Worm (Caenorhabditis elegans) whole organism, L1 larva: ENCODE measurements around the gene Y49E10.21.

Experiments used
- C16A3.4 ChIP-seq: fragments of 150-350 bp; optimal IDR thresholded peaks from 2 replicates; lab custom pipeline; 2014; ENCODE audit warnings: missing biosample characterization, missing genetic modification characterization
- C34B4.2 ChIP-seq: sonication (generic microtip); optimal IDR thresholded peaks from 2 replicates; lab custom pipeline; 2017; ENCODE audit warnings: mild to moderate bottlenecking, missing genetic modification characterization, missing compliant biosample characterization
- F16B12.6 ChIP-seq: fragments of 150-350 bp; optimal IDR thresholded peaks from 2 replicates; lab custom pipeline; 2014; ENCODE audit warnings: missing biosample characterization, missing genetic modification characterization
- Y116A8C.19 ChIP-seq: sonication (generic microtip); optimal IDR thresholded peaks from 2 replicates; lab custom pipeline; 2016; ENCODE audit warnings: missing compliant biosample characterization, missing genetic modification characterization, borderline replicate concordance
- ama-1 ChIP-seq: fragments of 150-350 bp; optimal IDR thresholded peaks from 2 replicates; lab custom pipeline; 2014
- blmp-1 ChIP-seq: fragments of 150-350 bp; optimal IDR thresholded peaks from 2 replicates; lab custom pipeline; 2014; ENCODE audit warnings: missing biosample characterization, missing genetic modification characterization
- ceh-88 ChIP-seq: fragments of 200-800 bp; sonication (Bioruptor generic); IDR thresholded peaks from 2 replicates; pipeline ENCODE4 v1.3.6; 2022; ENCODE audit warnings: missing genetic modification characterization, missing compliant biosample characterization
- ceh-90 ChIP-seq: sonication (generic microtip); optimal IDR thresholded peaks from 2 replicates; lab custom pipeline; 2016; ENCODE audit warnings: missing genetic modification characterization, missing compliant biosample characterization
- ces-1 ChIP-seq: fragments of 150-350 bp; optimal IDR thresholded peaks from 2 replicates; lab custom pipeline; 2014; ENCODE audit warnings: missing biosample characterization, missing genetic modification reagents, missing genetic modification characterization
- dpl-1 ChIP-seq, 3 experiments: fragments of 150-350 bp in 2 of 3; sonication (generic microtip) in 1 of 3; optimal IDR thresholded peaks; 2 replicates each; lab custom pipeline; 2014 to 2017; ENCODE audit warnings: missing biosample characterization in 3 of 3, missing genetic modification characterization in 3 of 3, missing genetic modification reagents in 3 of 3
- efl-1 ChIP-seq, 4 experiments: fragments of 150-350 bp; optimal IDR thresholded peaks in 3 of 4; peaks in 1 of 4; 1 replicate in 1 of 4; 2 replicates in 3 of 4; lab custom pipeline; 2014; ENCODE audit warnings: missing biosample characterization in 2 of 4, missing genetic modification characterization in 2 of 4, missing genetic modification reagents in 2 of 4
- egl-13 ChIP-seq: sonication (generic microtip); optimal IDR thresholded peaks from 2 replicates; lab custom pipeline; 2016; ENCODE audit warnings: missing genotype, missing genetic modification reagents, missing genetic modification characterization, missing compliant biosample characterization
- egl-27 ChIP-seq, 2 experiments: fragments of 150-350 bp in 1 of 2; sonication (generic microtip); optimal IDR thresholded peaks; 3 replicates each; lab custom pipeline; 2017 to 2018; ENCODE audit warnings: missing biosample characterization in 2 of 2, missing genetic modification characterization in 2 of 2, missing genetic modification reagents in 2 of 2
- elt-2 ChIP-seq: sonication (generic microtip); optimal IDR thresholded peaks from 2 replicates; lab custom pipeline; 2016; ENCODE audit warnings: missing genetic modification characterization, mild to moderate bottlenecking, inconsistent platforms, missing compliant biosample characterization, missing genetic modification reagents
- elt-3 ChIP-seq, 6 experiments: fragments of 150-350 bp in 1 of 6; sonication (generic microtip); optimal IDR thresholded peaks; 2 replicates each; lab custom pipeline; 2017 to 2018; ENCODE audit warnings: missing biosample characterization in 6 of 6, missing genetic modification characterization in 6 of 6, inconsistent platforms in 1 of 6
- fos-1 ChIP-seq: fragments of 150-350 bp; optimal IDR thresholded peaks from 2 replicates; lab custom pipeline; 2014; ENCODE audit warnings: missing biosample characterization, missing genetic modification characterization
- hlh-17 ChIP-seq: fragments of 200-800 bp; sonication (Bioruptor generic); optimal IDR thresholded peaks from 2 replicates; lab custom pipeline; 2018; ENCODE audit warnings: missing genetic modification characterization, mild to moderate bottlenecking, missing compliant biosample characterization, moderate library complexity, borderline replicate concordance
- isw-1 ChIP-seq: fragments of 200-800 bp; sonication (Bioruptor generic); IDR thresholded peaks from 2 replicates; pipeline ENCODE4 v1.3.6; 2022; ENCODE audit warnings: missing genetic modification characterization, missing compliant biosample characterization
- lin-13 ChIP-seq: fragments of 150-350 bp; optimal IDR thresholded peaks from 2 replicates; lab custom pipeline; 2014; ENCODE audit warnings: missing biosample characterization, missing genetic modification reagents, missing genetic modification characterization
- lin-14 ChIP-seq: fragments of 200-800 bp; sonication (Bioruptor generic); optimal IDR thresholded peaks from 2 replicates; lab custom pipeline; 2018; ENCODE audit warnings: mild to moderate bottlenecking, missing genetic modification characterization, moderate library complexity, missing compliant biosample characterization
- lin-15B ChIP-seq: fragments of 150-350 bp; sonication (generic microtip); optimal IDR thresholded peaks from 3 replicates; lab custom pipeline; 2014; ENCODE audit warnings: missing biosample characterization, missing genetic modification characterization
- lin-35 ChIP-seq, 2 experiments: fragments of 150-350 bp; optimal IDR thresholded peaks; 2 replicates each; lab custom pipeline; 2014; ENCODE audit warnings: missing biosample characterization in 2 of 2, missing genetic modification characterization in 2 of 2, missing genetic modification reagents in 2 of 2
- lin-39 ChIP-seq: fragments of 150-350 bp; optimal IDR thresholded peaks from 2 replicates; lab custom pipeline; 2014; ENCODE audit warnings: missing biosample characterization, missing genetic modification reagents, missing genetic modification characterization
- lsy-2 ChIP-seq, 2 experiments: fragments of 150-350 bp; optimal IDR thresholded peaks; 2 replicates each; lab custom pipeline; 2014; ENCODE audit warnings: missing biosample characterization in 2 of 2, missing genetic modification characterization in 2 of 2
- nhr-11 ChIP-seq: fragments of 150-350 bp; optimal IDR thresholded peaks from 2 replicates; lab custom pipeline; 2014; ENCODE audit warnings: missing biosample characterization, missing genetic modification characterization
- nhr-12 ChIP-seq: sonication (generic microtip); optimal IDR thresholded peaks from 2 replicates; lab custom pipeline; 2017; ENCODE audit warnings: missing biosample characterization, missing genetic modification characterization
- nhr-19 ChIP-seq: fragments of 200-800 bp; sonication (Bioruptor generic); conservative IDR thresholded peaks from 2 replicates; pipeline ENCODE4 v1.3.6; 2022; ENCODE audit warnings: missing genetic modification characterization, missing compliant biosample characterization
- nhr-20 ChIP-seq: sonication (generic microtip); optimal IDR thresholded peaks from 2 replicates; lab custom pipeline; 2016; ENCODE audit warnings: mild to moderate bottlenecking, missing genetic modification characterization, missing compliant biosample characterization
- nhr-28 ChIP-seq: fragments of 150-350 bp; optimal IDR thresholded peaks from 2 replicates; lab custom pipeline; 2014; ENCODE audit warnings: missing biosample characterization, missing genetic modification characterization
- nhr-47 ChIP-seq: sonication (generic microtip); optimal IDR thresholded peaks from 2 replicates; lab custom pipeline; 2016; ENCODE audit warnings: mild to moderate bottlenecking, missing genetic modification characterization, moderate library complexity, missing compliant biosample characterization
- nhr-71 ChIP-seq: sonication (generic microtip); optimal IDR thresholded peaks from 2 replicates; lab custom pipeline; 2016; ENCODE audit warnings: mild to moderate bottlenecking, missing genetic modification characterization, moderate library complexity, missing compliant biosample characterization
- nhr-77 ChIP-seq: fragments of 150-350 bp; optimal IDR thresholded peaks from 2 replicates; lab custom pipeline; 2014; ENCODE audit warnings: missing biosample characterization, missing genetic modification characterization
- nhr-85 ChIP-seq: sonication (generic microtip); peaks from one replicate; lab custom pipeline; 2016; ENCODE audit warnings: missing genetic modification characterization, inconsistent platforms, missing compliant biosample characterization
- pqm-1 ChIP-seq: sonication (generic microtip); optimal IDR thresholded peaks from 3 replicates; lab custom pipeline; 2017; ENCODE audit warnings: missing biosample characterization, missing genetic modification characterization
- rnt-1 ChIP-seq: sonication (generic microtip); optimal IDR thresholded peaks from 2 replicates; lab custom pipeline; 2016; ENCODE audit warnings: mild to moderate bottlenecking, missing genetic modification characterization, moderate library complexity, missing compliant biosample characterization
- skn-1 ChIP-seq: fragments of 150-350 bp; optimal IDR thresholded peaks from 2 replicates; lab custom pipeline; 2014; ENCODE audit warnings: missing biosample characterization, missing genetic modification characterization
- snpc-4 ChIP-seq: fragments of 150-350 bp; optimal IDR thresholded peaks from 2 replicates; lab custom pipeline; 2014; ENCODE audit warnings: missing biosample characterization, missing genetic modification characterization
- snu-23 ChIP-seq: sonication (generic microtip); optimal IDR thresholded peaks from 2 replicates; lab custom pipeline; 2016; ENCODE audit warnings: missing genetic modification characterization, missing compliant biosample characterization
- sox-4 ChIP-seq: sonication (generic microtip); optimal IDR thresholded peaks from 2 replicates; lab custom pipeline; 2016; ENCODE audit warnings: missing genetic modification characterization, missing compliant biosample characterization
- sup-37 ChIP-seq: fragments of 200-800 bp; sonication (Bioruptor generic); optimal IDR thresholded peaks from 2 replicates; lab custom pipeline; 2018; ENCODE audit warnings: mild to moderate bottlenecking, missing genetic modification characterization, missing compliant biosample characterization
- swsn-7 ChIP-seq: sonication (generic microtip); optimal IDR thresholded peaks from 2 replicates; lab custom pipeline; 2016; ENCODE audit warnings: missing genetic modification characterization, missing compliant biosample characterization
- tbx-2 ChIP-seq: sonication (generic microtip); optimal IDR thresholded peaks from 2 replicates; lab custom pipeline; 2016; ENCODE audit warnings: missing genetic modification characterization, missing compliant biosample characterization
- unc-130 ChIP-seq: fragments of 150-350 bp; optimal IDR thresholded peaks from 2 replicates; lab custom pipeline; 2017; ENCODE audit warnings: missing biosample characterization, missing genetic modification characterization, inconsistent platforms
- unc-86 ChIP-seq: sonication (generic microtip); optimal IDR thresholded peaks from 2 replicates; lab custom pipeline; 2016; ENCODE audit warnings: missing genetic modification characterization, missing compliant biosample characterization
- xbp-1 ChIP-seq: sonication (generic microtip); optimal IDR thresholded peaks from 2 replicates; lab custom pipeline; 2016; ENCODE audit warnings: missing genetic modification characterization, missing compliant biosample characterization
- zag-1 ChIP-seq: fragments of 150-350 bp; optimal IDR thresholded peaks from 2 replicates; lab custom pipeline; 2014; ENCODE audit warnings: missing biosample characterization, missing genetic modification characterization
- zip-4 ChIP-seq: fragments of 200-800 bp; sonication (Bioruptor generic); optimal IDR thresholded peaks from 2 replicates; lab custom pipeline; 2018; ENCODE audit warnings: mild to moderate bottlenecking, missing genetic modification characterization, moderate library complexity, missing compliant biosample characterization
- ztf-11 ChIP-seq, 2 experiments: sonication (generic microtip); optimal IDR thresholded peaks; 2 replicates each; lab custom pipeline; 2016 to 2017; ENCODE audit warnings: missing genetic modification characterization in 2 of 2, missing biosample characterization in 1 of 2, missing compliant biosample characterization in 1 of 2

Gene Y49E10.21

ce11 chrIII:12453315-12453714 is 4.1 kb upstream of the Y49E10.21 start, which contains the start of gene ani-1 (continued):
- TF ChIP-seq zag-1 (tag; lab: Kevin White, UChicago) (no peak), C16A3.4 (tag; lab: Kevin White, UChicago) (peak; percentile 81), ceh-88 (GFP tag; lab: Robert Waterston, UW) (peak; percentile 34; the same call in 1 of the 2 replicates), pqm-1 (tag; lab: Kevin White, UChicago) (no peak), blmp-1 (tag; lab: Kevin White, UChicago) (no peak), elt-2 (no peak), ceh-90 (no peak), lsy-2 (tag; optimal IDR thresholded peaks at IDR 0.05; lab: Kevin White, UChicago) (peak; percentile 82 to 89), lin-13 (GFP tag; lab: Kevin White, UChicago) (peak; percentile 72), snu-23 (GFP tag; lab: Kevin White, UChicago) (peak; percentile 71), snpc-4 (tag; lab: Kevin White, UChicago) (no peak), elt-3 (tag; optimal IDR thresholded peaks at IDR 0.05; lab: Kevin White, UChicago) (peak in 1 of 6 experiments; percentile 42), nhr-77 (tag; lab: Kevin White, UChicago) (peak; percentile 43), xbp-1 (peak; percentile 66), unc-86 (tag; lab: Kevin White, UChicago) (peak; percentile 70), ces-1 (GFP tag; lab: Kevin White, UChicago) (no peak), nhr-11 (tag; lab: Kevin White, UChicago) (no peak), egl-13 (tag; lab: Kevin White, UChicago) (no peak), rnt-1 (tag; lab: Kevin White, UChicago) (peak; percentile 66), ztf-11 (tag; optimal IDR thresholded peaks at IDR 0.05; lab: Kevin White, UChicago) (peak in 1 of 2 experiments; percentile 17), nhr-71 (tag; lab: Kevin White, UChicago) (peak; percentile 79), nhr-85 (tag; lab: Kevin White, UChicago) (peak; percentile 84), isw-1 (GFP tag; lab: Robert Waterston, UW) (peak; percentile 70), swsn-7 (tag; lab: Kevin White, UChicago) (peak; percentile 59), tbx-2 (tag; lab: Kevin White, UChicago) (peak; percentile 68), unc-130 (peak; percentile 75), sox-4 (tag; lab: Kevin White, UChicago) (no peak), nhr-20 (tag; lab: Kevin White, UChicago) (peak; percentile 58), fos-1 (tag; lab: Kevin White, UChicago) (no peak), nhr-47 (peak; percentile 79), nhr-28 (tag; lab: Kevin White, UChicago) (no peak), hlh-17 (GFP tag; lab: Kevin White, UChicago) (no peak), zip-4 (GFP tag; lab: Kevin White, UChicago) (no peak), efl-1 (optimal IDR thresholded peaks at IDR 0.05; lab: Kevin White, UChicago) (peak; percentile 91 to 97), efl-1 (GFP tag; optimal IDR thresholded peaks at IDR 0.05 in 1 of 2; lab: Kevin White, UChicago) (peak; percentile 91 to 98), skn-1 (tag; lab: Kevin White, UChicago) (peak; percentile 61), F16B12.6 (tag; lab: Kevin White, UChicago) (peak; percentile 54), nhr-12 (tag; lab: Kevin White, UChicago) (no peak), ama-1 (lab: Kevin White, UChicago) (peak; percentile 76), egl-27 (tag; optimal IDR thresholded peaks at IDR 0.05; lab: Kevin White, UChicago) (no peak), lin-14 (GFP tag; lab: Kevin White, UChicago) (peak; percentile 70), dpl-1 (GFP tag; optimal IDR thresholded peaks at IDR 0.05; lab: Kevin White, UChicago) (peak; percentile 88 to 92 (median 90)), lin-39 (tag; lab: Kevin White, UChicago) (peak; percentile 67), Y116A8C.19 (tag; lab: Kevin White, UChicago) (no peak), lin-15B (tag; lab: Kevin White, UChicago) (peak; percentile 65), sup-37 (GFP tag; lab: Kevin White, UChicago) (no peak), lin-35 (GFP tag; optimal IDR thresholded peaks at IDR 0.05; lab: Kevin White, UChicago) (peak; percentile 93 to 94), nhr-19 (peak; percentile 65), C34B4.2 (tag; lab: Kevin White, UChicago) (no peak)
- TF ChIP-seq, all 84 proteins: peak for 38
